Worm (Caenorhabditis elegans): Measurements from ENCODE around the gene Y50D4A.4.

Y50D4A.4 gene

DNA sequence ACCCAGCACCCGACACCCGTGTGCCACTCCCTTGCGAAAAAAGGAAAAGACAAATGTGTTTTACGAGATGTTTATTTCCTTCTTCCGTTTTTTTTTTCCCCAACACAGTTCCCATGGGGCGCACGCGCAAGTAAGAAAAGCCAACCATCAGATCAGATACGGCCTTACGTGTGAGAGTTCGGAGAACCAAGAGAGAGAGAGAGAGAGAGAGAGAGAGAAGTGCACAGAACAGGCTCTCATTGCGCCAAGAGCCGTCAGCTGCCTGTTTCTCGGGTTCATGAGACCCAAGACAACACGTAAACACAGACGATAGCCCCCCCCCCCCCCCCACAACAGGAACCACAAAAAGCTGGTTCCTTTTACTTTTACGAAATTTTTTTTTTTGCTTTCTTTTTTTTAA, 44.1 kb downstream of the Y50D4A.4 start:
- no peak for TF ChIP-seq unc-62 (GFP tag; optimal IDR thresholded peaks at IDR 0.05)

ce11 chrV:1151324-1151742, 44.6 kb downstream of the Y50D4A.4 start:
- no peak for TF ChIP-seq unc-62 (GFP tag; optimal IDR thresholded peaks at IDR 0.05)

- TF ChIP-seq unc-62 (GFP tag; optimal IDR thresholded peaks at IDR 0.05), result no peak
Observed at ce11 chrV:1149734-1150669, 45.9 kb downstream of the Y50D4A.4 start.

DNA sequence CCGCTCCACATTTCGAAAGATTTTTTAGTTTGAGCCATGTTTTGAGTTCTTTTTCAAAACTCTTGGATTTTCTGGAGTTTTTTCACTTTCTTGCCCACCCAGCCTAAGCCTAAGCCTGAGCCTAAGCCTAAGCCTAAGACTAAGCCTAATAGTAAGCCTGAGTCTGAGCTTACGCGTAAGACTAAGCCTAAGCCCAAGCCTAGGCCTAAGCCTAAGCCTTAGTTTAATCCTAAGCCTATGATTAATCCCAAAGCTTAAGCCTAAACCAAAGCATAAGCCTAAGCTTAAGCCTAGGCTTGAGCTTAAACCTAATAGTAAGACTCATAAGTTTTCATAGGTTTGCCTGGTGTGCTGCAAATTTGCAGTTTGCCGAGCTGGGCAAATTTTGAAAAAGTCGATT, 53.7 kb downstream of the Y50D4A.4 start:
- TF ChIP-seq unc-62 (GFP tag; optimal IDR thresholded peaks at IDR 0.05), result no peak

ce11 chrV:1141433-1141832, 54.5 kb downstream of the Y50D4A.4 start, which contains the start of gene cutl-22:
TSS of gene cutl-22 (plus strand) at chrV:1141733.
- no peak for TF ChIP-seq unc-62 (GFP tag; optimal IDR thresholded peaks at IDR 0.05)

DNA sequence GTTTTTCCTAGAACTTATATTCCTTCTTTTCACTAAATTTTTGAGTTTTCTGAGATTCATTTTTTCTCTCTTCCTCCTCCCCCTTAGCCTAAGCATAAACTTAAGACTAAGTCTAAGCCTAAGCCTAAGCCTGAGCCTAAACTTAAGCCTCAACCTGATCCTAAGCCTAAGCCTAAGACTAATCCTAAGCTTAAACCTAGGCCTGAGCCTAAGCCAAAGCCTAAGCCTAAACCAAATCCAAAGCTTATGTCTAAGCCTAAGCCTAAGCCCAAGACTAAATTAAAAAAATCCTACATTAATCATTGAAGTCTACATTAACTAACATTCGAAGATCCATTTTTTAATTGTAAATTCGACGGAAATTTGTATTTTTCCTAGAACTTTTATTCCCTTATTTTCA, 55.1 kb downstream of the Y50D4A.4 start:
- no peak for TF ChIP-seq unc-62 (GFP tag; optimal IDR thresholded peaks at IDR 0.05)
